Fruit fly (Drosophila melanogaster): ENCODE results near the gene CG17258.

CG17258 gene

DNA sequence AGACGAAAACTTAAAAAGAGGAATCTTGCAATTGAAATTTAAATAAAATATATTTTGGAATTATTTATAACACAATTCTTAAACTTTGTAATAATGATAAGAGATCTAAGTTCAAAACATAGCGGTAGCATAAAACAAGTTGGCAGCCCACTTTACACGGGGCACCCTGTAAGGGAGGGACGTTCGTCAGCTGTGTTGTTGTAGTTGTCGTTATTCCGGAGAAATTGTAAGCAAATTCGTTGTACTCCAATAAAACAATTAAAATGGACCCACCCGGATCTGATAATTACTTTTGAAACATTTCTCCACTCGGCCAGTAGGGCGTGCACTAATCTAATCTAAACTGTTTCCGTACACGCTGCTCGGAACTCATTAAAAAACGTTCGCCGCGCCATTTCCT lies 4.8 kb downstream of the CG17258 start, which contains the start of gene GABPI (continued):
- TF ChIP-seq CG12299 (tag; optimal IDR thresholded peaks at IDR 0.05) (no peak), Rx (GFP tag; IDR thresholded peaks at IDR 0.05) (no peak), Hmr (GFP tag; optimal IDR thresholded peaks at IDR 0.05) (no peak), toy (GFP tag; IDR thresholded peaks at IDR 0.05) (no peak), nmo (GFP tag; optimal IDR thresholded peaks at IDR 0.05) (peak; percentile 12), sd (tag; optimal IDR thresholded peaks at IDR 0.05) (no peak), unpg (GFP tag; optimal IDR thresholded peaks at IDR 0.05) (no peak), Meics (GFP tag; optimal IDR thresholded peaks at IDR 0.05) (peak; percentile 25), tll (GFP tag; optimal IDR thresholded peaks at IDR 0.05) (no peak), CG17361 (GFP tag; IDR thresholded peaks at IDR 0.05) (no peak), CG33557 (GFP tag; optimal IDR thresholded peaks at IDR 0.05) (peak; percentile 21), CG3407 (GFP tag; optimal IDR thresholded peaks at IDR 0.05) (no peak), CG14014 (GFP tag; IDR thresholded peaks at IDR 0.05) (no peak), trem (tag; optimal IDR thresholded peaks at IDR 0.05) (peak; percentile 99), Myb (GFP tag; optimal IDR thresholded peaks at IDR 0.05) (peak; percentile 63), hb (GFP tag; IDR thresholded peaks at IDR 0.05; ENCODE audit: partially characterized antibody) (no peak), CG18262 (tag; optimal IDR thresholded peaks at IDR 0.05) (no peak), Oli (tag; optimal IDR thresholded peaks at IDR 0.05) (no peak), CG6813 (GFP tag; optimal IDR thresholded peaks at IDR 0.05) (no peak), CG11093 (GFP tag; IDR thresholded peaks at IDR 0.05) (no peak), lov (optimal IDR thresholded peaks at IDR 0.05) (no peak), lov (GFP tag; IDR thresholded peaks at IDR 0.05) (no peak), oc (tag; optimal IDR thresholded peaks at IDR 0.05) (no peak), CG34422 (GFP tag; IDR thresholded peaks at IDR 0.05) (peak; percentile 76; the same call in 2 of the 3 replicates), Hmx (GFP tag; optimal IDR thresholded peaks at IDR 0.05) (no peak), CoRest (tag; optimal IDR thresholded peaks at IDR 0.05) (no peak), grn (GFP tag; optimal IDR thresholded peaks at IDR 0.05) (peak; percentile 93), br (optimal IDR thresholded peaks at IDR 0.05) (no peak), fd96Cb (tag; optimal IDR thresholded peaks at IDR 0.05) (no peak), knrl (GFP tag; IDR thresholded peaks at IDR 0.05; ENCODE audit: partially characterized antibody) (no peak), CG1602 (GFP tag; optimal IDR thresholded peaks at IDR 0.05) (no peak), CG1603 (tag; optimal IDR thresholded peaks at IDR 0.05) (peak; percentile 29), hbn (GFP tag; IDR thresholded peaks at IDR 0.05; ENCODE audit: partially characterized antibody) (0 out of 2 replicates have a peak, but pooled peaks have one; percentile 18), disco-r (GFP tag; optimal IDR thresholded peaks at IDR 0.05) (no peak), zfh2 (GFP tag; optimal IDR thresholded peaks at IDR 0.05) (no peak), zen2 (GFP tag; IDR thresholded peaks at IDR 0.05; ENCODE audit: partially characterized antibody) (no peak), Dref (GFP tag; IDR thresholded peaks at IDR 0.05) (peak; percentile 37), Rfx (GFP tag; IDR thresholded peaks at IDR 0.05) (peak; percentile 14; the same call in 1 of the 2 replicates), CG10462 (GFP tag; optimal IDR thresholded peaks at IDR 0.05) (no peak), Nf-YC (tag; optimal IDR thresholded peaks at IDR 0.05) (no peak), CG12155 (GFP tag; optimal IDR thresholded peaks at IDR 0.05) (no peak), Bgb (GFP tag; IDR thresholded peaks at IDR 0.05; ENCODE audit: partially characterized antibody) (peak; percentile 15; the same call in 1 of the 2 replicates), CG12942 (GFP tag; optimal IDR thresholded peaks at IDR 0.05) (no peak), CG10267 (tag; optimal IDR thresholded peaks at IDR 0.05) (peak; percentile 22), onecut (GFP tag; IDR thresholded peaks at IDR 0.05) (peak; percentile 67), bab2 (GFP tag; optimal IDR thresholded peaks at IDR 0.05) (no peak), D19B (GFP tag; optimal IDR thresholded peaks at IDR 0.05) (no peak), gcm2 (GFP tag; optimal IDR thresholded peaks at IDR 0.05) (no peak), nau (GFP tag; optimal IDR thresholded peaks at IDR 0.05) (no peak), HLH54F (GFP tag; optimal IDR thresholded peaks at IDR 0.05) (no peak), Sry-δ (GFP tag; optimal IDR thresholded peaks at IDR 0.05) (peak; percentile 3)
